Fruit fly (Drosophila melanogaster): Measurements from ENCODE around the gene CG33725.
A peak's percentile ranks its signal among the peaks of the same experiment; 100 is the strongest.

CG33725 gene

DNA sequence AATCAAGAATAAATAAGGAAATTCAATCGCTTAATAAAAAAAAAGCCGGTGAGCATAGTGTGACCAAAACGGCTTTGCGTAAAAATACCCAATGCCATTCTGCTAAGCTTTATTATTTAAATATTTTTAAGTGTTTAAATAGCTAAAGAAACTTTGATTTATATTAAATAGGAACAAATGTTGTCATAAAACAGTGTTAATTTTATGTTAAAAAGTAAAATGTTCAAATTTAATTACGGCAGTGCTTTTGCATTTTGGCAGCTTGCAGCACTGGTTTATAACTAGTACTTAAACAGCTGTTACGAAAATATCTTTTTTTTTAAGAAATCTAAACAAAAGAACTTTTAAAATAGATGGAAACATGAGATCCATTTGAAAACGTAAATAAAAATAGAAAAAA lies 18.8 kb downstream of the CG33725 start, which contains the start of the genes CG10638 and CG10681 (continued):
- no peak for TF ChIP-seq CG16813 (GFP tag; IDR thresholded peaks at IDR 0.05; ENCODE audit: partially characterized antibody)
- TF ChIP-seq CG9215 (GFP tag; IDR thresholded peaks at IDR 0.05) = no peak
- TF ChIP-seq vfl (GFP tag; optimal IDR thresholded peaks at IDR 0.05) = peak; percentile 5
- TF ChIP-seq CG8924 (tag; optimal IDR thresholded peaks at IDR 0.05) = peak; percentile 49
- peak; percentile 34 for TF ChIP-seq CG4820 (GFP tag; optimal IDR thresholded peaks at IDR 0.05)
- peak; percentile 71 for TF ChIP-seq Fer1 (GFP tag; optimal IDR thresholded peaks at IDR 0.05)
- no peak for TF ChIP-seq CG11456 (GFP tag; IDR thresholded peaks at IDR 0.05)
- TF ChIP-seq Myb (GFP tag; optimal IDR thresholded peaks at IDR 0.05) = peak; percentile 32
- TF ChIP-seq CG2202 (tag; optimal IDR thresholded peaks at IDR 0.05) = peak; percentile 26
- no peak for TF ChIP-seq Dbx (GFP tag; IDR thresholded peaks at IDR 0.05)
- TF ChIP-seq grn (GFP tag; optimal IDR thresholded peaks at IDR 0.05) = no peak
- TF ChIP-seq exex (tag; optimal IDR thresholded peaks at IDR 0.05) = peak; percentile 31
- no peak for TF ChIP-seq CG8944 (GFP tag; optimal IDR thresholded peaks at IDR 0.05)
- no peak for TF ChIP-seq gce (GFP tag; IDR thresholded peaks at IDR 0.05)
- TF ChIP-seq CG31224 (GFP tag; IDR thresholded peaks at IDR 0.05) = no peak
- TF ChIP-seq bowl (GFP tag; IDR thresholded peaks at IDR 0.05) = no peak
- peak; percentile 33 for TF ChIP-seq Sox102F (GFP tag; optimal IDR thresholded peaks at IDR 0.05)
- no peak for TF ChIP-seq CG1233 (GFP tag; optimal IDR thresholded peaks at IDR 0.05)
- TF ChIP-seq CG30020 (tag; optimal IDR thresholded peaks at IDR 0.05) = peak; percentile 33
- TF ChIP-seq Abd-B (GFP tag; optimal IDR thresholded peaks at IDR 0.05) = no peak
- TF ChIP-seq CG7786 (GFP tag; optimal IDR thresholded peaks at IDR 0.05) = no peak
- TF ChIP-seq CG1832 (GFP tag; optimal IDR thresholded peaks at IDR 0.05) = no peak
- no peak for TF ChIP-seq Ada2b (GFP tag; IDR thresholded peaks at IDR 0.05)
- no peak for TF ChIP-seq CG17612 (GFP tag; IDR thresholded peaks at IDR 0.05)
- TF ChIP-seq ab (GFP tag; optimal IDR thresholded peaks at IDR 0.05) = no peak
- TF ChIP-seq CG10209 (GFP tag; optimal IDR thresholded peaks at IDR 0.05) = peak; percentile 31
- no peak for TF ChIP-seq knrl (GFP tag; IDR thresholded peaks at IDR 0.05; ENCODE audit: partially characterized antibody)
- TF ChIP-seq CG4282 (GFP tag; optimal IDR thresholded peaks at IDR 0.05) = no peak
- TF ChIP-seq phol (tag; optimal IDR thresholded peaks at IDR 0.05) = peak; percentile 61
- no peak for TF ChIP-seq lmd (GFP tag; IDR thresholded peaks at IDR 0.05)
- no peak for TF ChIP-seq crc (GFP tag; optimal IDR thresholded peaks at IDR 0.05)
- TF ChIP-seq az2 (GFP tag; optimal IDR thresholded peaks at IDR 0.05) = peak; percentile 23
- TF ChIP-seq Lhr (GFP tag; optimal IDR thresholded peaks at IDR 0.05) = peak; percentile 45
- peak; percentile 46 for TF ChIP-seq CG2678 (tag; optimal IDR thresholded peaks at IDR 0.05)
- no peak for TF ChIP-seq kah (GFP tag; optimal IDR thresholded peaks at IDR 0.05)
- no peak for TF ChIP-seq CG3065 (GFP tag; optimal IDR thresholded peaks at IDR 0.05)
- TF ChIP-seq Spps (tag; optimal IDR thresholded peaks at IDR 0.05) = peak; percentile 43
- peak; percentile 56 for TF ChIP-seq Vsx1 (GFP tag; optimal IDR thresholded peaks at IDR 0.05)
- no peak for TF ChIP-seq CG14667 (GFP tag; IDR thresholded peaks at IDR 0.05)
- no peak for TF ChIP-seq Poxn (GFP tag; IDR thresholded peaks at IDR 0.05)
- peak; percentile 21; the same call in 1 of the 2 replicates for TF ChIP-seq Rfx (GFP tag; IDR thresholded peaks at IDR 0.05)
- peak; percentile 66 for TF ChIP-seq CG2120 (GFP tag; optimal IDR thresholded peaks at IDR 0.05)
- TF ChIP-seq CG5953 (GFP tag; IDR thresholded peaks at IDR 0.05) = no peak
- TF ChIP-seq CG5245 (GFP tag; optimal IDR thresholded peaks at IDR 0.05) = peak; percentile 49
- TF ChIP-seq zen (tag; optimal IDR thresholded peaks at IDR 0.05) = peak; percentile 8
- no peak for TF ChIP-seq ash1 (GFP tag; optimal IDR thresholded peaks at IDR 0.05)
- TF ChIP-seq Ravus (GFP tag; IDR thresholded peaks at IDR 0.05) = no peak
- TF ChIP-seq Hmr (GFP tag; optimal IDR thresholded peaks at IDR 0.05) = peak; percentile 13
- no peak for TF ChIP-seq mld (GFP tag; IDR thresholded peaks at IDR 0.05; ENCODE audit: partially characterized antibody)
- TF ChIP-seq cato (GFP tag; optimal IDR thresholded peaks at IDR 0.05; ENCODE audit: borderline replicate concordance) = no peak
- peak; percentile 61 for TF ChIP-seq CoRest (tag; optimal IDR thresholded peaks at IDR 0.05)
- peak; percentile 68 for TF ChIP-seq gfzf (GFP tag; optimal IDR thresholded peaks at IDR 0.05)
